Worm (Caenorhabditis elegans) whole organism, early embryonic: ENCODE results near the gene acer-1.

Experiments
- B0310.2 ChIP-seq: sonication (generic microtip); optimal IDR thresholded peaks from 2 replicates; lab custom pipeline; 2016; ENCODE audit warnings: mild to moderate bottlenecking, missing genetic modification characterization, missing compliant biosample characterization
- aly-1 ChIP-seq: sonication (generic microtip); optimal IDR thresholded peaks from 2 replicates; lab custom pipeline; 2016; ENCODE audit warnings: missing genetic modification characterization, missing compliant biosample characterization
- ama-1 ChIP-seq: fragments of 150-350 bp; optimal IDR thresholded peaks from 2 replicates; lab custom pipeline; 2014
- pes-1 ChIP-seq: fragments of 200-800 bp; sonication (Bioruptor generic); IDR thresholded peaks from 2 replicates; pipeline ENCODE4 v1.3.6; 2022; ENCODE audit warnings: missing genetic modification reagents, missing genetic modification characterization, missing compliant biosample characterization
- scrt-1 ChIP-seq: fragments of 200-800 bp; sonication (Bioruptor generic); IDR thresholded peaks from 2 replicates; pipeline ENCODE4 v1.3.6; 2022; ENCODE audit warnings: missing genetic modification characterization, missing compliant biosample characterization
- tbx-37 ChIP-seq: fragments of 200-800 bp; sonication (Bioruptor generic); conservative IDR thresholded peaks from 2 replicates; pipeline ENCODE4 v1.3.6; 2022; ENCODE audit warnings: missing genetic modification reagents, missing genetic modification characterization, missing compliant biosample characterization
- tra-4 ChIP-seq: sonication (generic microtip); optimal IDR thresholded peaks from 2 replicates; lab custom pipeline; 2017; ENCODE audit warnings: missing genetic modification characterization, missing compliant biosample characterization

ce11 chrII:6858201-6858600 lies 32.0 kb downstream of the acer-1 start, which contains the start of gene dnj-5:
- no peak for TF ChIP-seq ama-1 (lab: Kevin White, UChicago)
- no peak for TF ChIP-seq B0310.2 (tag; lab: Kevin White, UChicago)
- TF ChIP-seq tbx-37 (GFP tag; lab: Robert Waterston, UW) = no peak
- no peak for TF ChIP-seq aly-1
- TF ChIP-seq scrt-1 (GFP tag; lab: Robert Waterston, UW) = no peak
- TF ChIP-seq tra-4 = no peak
- TF ChIP-seq pes-1 (GFP tag; lab: Robert Waterston, UW) = no peak
